Fruit fly (Drosophila melanogaster) whole organism, embryonic: Measurements from ENCODE around the gene CG6709.

Experiments
- Asciz ChIP-seq: fragments of 200-800 bp; sonication (Bioruptor generic); optimal IDR thresholded peaks from 2 replicates; lab custom pipeline; 2017; ENCODE audit warnings: missing biosample characterization, mild to moderate bottlenecking, missing genetic modification characterization, missing genetic modification reagents
- CG12659 ChIP-seq: fragments of 200-800 bp; sonication (Bioruptor generic); optimal IDR thresholded peaks from 3 replicates; lab custom pipeline; 2017; ENCODE audit warnings: mild to moderate bottlenecking, missing biosample characterization, missing genetic modification reagents, missing genetic modification characterization
- CG12744 ChIP-seq: fragments of 200-800 bp; sonication (Bioruptor generic); optimal IDR thresholded peaks from 2 replicates; lab custom pipeline; 2016; ENCODE audit warnings: missing biosample characterization, missing genetic modification characterization
- CG13296 ChIP-seq: fragments of 200-800 bp; sonication (Bioruptor generic); optimal IDR thresholded peaks from 3 replicates; lab custom pipeline; 2018; ENCODE audit warnings: missing biosample characterization, mild to moderate bottlenecking, missing genetic modification characterization
- CG1603 ChIP-seq: fragments of 200-800 bp; sonication (Bioruptor generic); optimal IDR thresholded peaks from 2 replicates; lab custom pipeline; 2019; ENCODE audit warnings: missing biosample characterization, mild to moderate bottlenecking, missing genetic modification characterization, moderate library complexity
- CG2199 ChIP-seq: fragments of 200-800 bp; sonication (Bioruptor generic); IDR thresholded peaks from 3 replicates; pipeline ENCODE4 v1.3.6; 2022; ENCODE audit warnings: missing biosample characterization, missing genetic modification characterization
- CG31224 ChIP-seq: fragments of 200-800 bp; sonication (Bioruptor generic); IDR thresholded peaks from 2 replicates; pipeline ENCODE4 v1.3.6; 2022; ENCODE audit warnings: missing biosample characterization, missing genetic modification characterization
- CG31441 ChIP-seq: fragments of 200-800 bp; sonication (Bioruptor generic); IDR thresholded peaks from 2 replicates; pipeline ENCODE4 v1.3.6; 2022; ENCODE audit warnings: missing biosample characterization, missing genetic modification characterization
- CG3847 ChIP-seq: fragments of 200-800 bp; sonication (Bioruptor generic); IDR thresholded peaks from 2 replicates; pipeline ENCODE4 v1.3.6; 2022; ENCODE audit warnings: missing biosample characterization, missing genetic modification characterization
- CG4424 ChIP-seq: fragments of 200-800 bp; sonication (Bioruptor generic); optimal IDR thresholded peaks from 3 replicates; lab custom pipeline; 2016; ENCODE audit warnings: missing biosample characterization, missing genetic modification characterization
- CG4730 ChIP-seq: fragments of 200-800 bp; sonication (Bioruptor generic); IDR thresholded peaks from 2 replicates; pipeline ENCODE4 v1.3.6; 2022; ENCODE audit warnings: missing biosample characterization, missing genetic modification characterization
- CHES-1-like ChIP-seq: fragments of 200-800 bp; sonication (Bioruptor generic); optimal IDR thresholded peaks from 2 replicates; lab custom pipeline; 2016; ENCODE audit warnings: missing biosample characterization, missing genetic modification characterization
- D ChIP-seq, 2 experiments: fragments of 200-800 bp in 1 of 2; fragments of >200 bp in 1 of 2; sonication (Bioruptor generic) in 1 of 2; optimal IDR thresholded peaks; 2 replicates in 1 of 2; 3 replicates in 1 of 2; lab custom pipeline; 2017; ENCODE audit warnings: mild to moderate bottlenecking in 1 of 2, missing biosample characterization in 1 of 2, missing genetic modification characterization in 1 of 2, missing genetic modification reagents in 1 of 2
- Deaf1 ChIP-seq: fragments of 200-800 bp; optimal IDR thresholded peaks from 3 replicates; lab custom pipeline; 2019; ENCODE audit warnings: missing biosample characterization, mild to moderate bottlenecking, missing genetic modification characterization, moderate library complexity
- Dref ChIP-seq: fragments of 200-800 bp; sonication (Bioruptor generic); IDR thresholded peaks from 2 replicates; pipeline ENCODE4 v1.3.6; 2022; ENCODE audit warnings: missing biosample characterization, missing genetic modification characterization
- E2f1 ChIP-seq: fragments of 200-800 bp; sonication (Bioruptor generic); IDR thresholded peaks from 2 replicates; pipeline ENCODE4 v1.3.6; 2022; ENCODE audit warnings: missing biosample characterization, missing genetic modification characterization
- HmgZ ChIP-seq: fragments of 200-800 bp; sonication (Bioruptor generic); optimal IDR thresholded peaks from 2 replicates; lab custom pipeline; 2018; ENCODE audit warnings: missing biosample characterization, mild to moderate bottlenecking, missing genetic modification characterization
- Hr3 ChIP-seq: fragments of 200-800 bp; sonication (Bioruptor generic); optimal IDR thresholded peaks from 3 replicates; lab custom pipeline; 2016; ENCODE audit warnings: missing biosample characterization, missing genetic modification characterization
- Hr78 ChIP-seq, 2 experiments: fragments of 200-800 bp in 1 of 2; fragments of >200 bp in 1 of 2; sonication (Bioruptor generic) in 1 of 2; optimal IDR thresholded peaks; 2 replicates each; lab custom pipeline; 2017 to 2019; ENCODE audit warnings: missing biosample characterization in 2 of 2, missing genetic modification characterization in 2 of 2, mild to moderate bottlenecking in 1 of 2, moderate library complexity in 1 of 2
- Lim3 ChIP-seq: fragments of 200-800 bp; sonication (Bioruptor generic); IDR thresholded peaks from 2 replicates; pipeline ENCODE4 v1.3.6; 2022; ENCODE audit warnings: missing biosample characterization, missing genetic modification characterization
- Lpt ChIP-seq: fragments of >200 bp; optimal IDR thresholded peaks from 2 replicates; lab custom pipeline; 2018; ENCODE audit warnings: missing biosample characterization, missing genetic modification characterization
- MBD-R2 ChIP-seq: fragments of 200-800 bp; sonication (Bioruptor generic); IDR thresholded peaks from 2 replicates; pipeline ENCODE4 v1.3.6; 2022; ENCODE audit warnings: missing biosample characterization, missing genetic modification characterization
- Mes4 ChIP-seq: fragments of 200-800 bp; sonication (Bioruptor generic); optimal IDR thresholded peaks from 2 replicates; lab custom pipeline; 2016; ENCODE audit warnings: missing biosample characterization, missing genetic modification characterization
- Nf-YA ChIP-seq: fragments of 200-800 bp; sonication (Bioruptor generic); IDR thresholded peaks from 2 replicates; pipeline ENCODE4 v1.3.6; 2022; ENCODE audit warnings: missing biosample characterization, missing genetic modification characterization
- Nf-YC ChIP-seq: fragments of 200-800 bp; optimal IDR thresholded peaks from 3 replicates; lab custom pipeline; 2019; ENCODE audit warnings: missing biosample characterization, mild to moderate bottlenecking, missing genetic modification characterization, moderate library complexity
- Side ChIP-seq: fragments of 200-800 bp; sonication (Bioruptor generic); optimal IDR thresholded peaks from 2 replicates; lab custom pipeline; 2016; ENCODE audit warnings: missing biosample characterization, missing genetic modification characterization
- Spps ChIP-seq: fragments of 200-800 bp; sonication (Bioruptor generic); optimal IDR thresholded peaks from 2 replicates; lab custom pipeline; 2018; ENCODE audit warnings: missing biosample characterization, mild to moderate bottlenecking, missing genetic modification characterization
- Tbp ChIP-seq: fragments of >200 bp; optimal IDR thresholded peaks from 2 replicates; lab custom pipeline; 2018; ENCODE audit warnings: missing biosample characterization, missing genetic modification characterization
- ash1 ChIP-seq: fragments of 200-800 bp; sonication (Bioruptor generic); optimal IDR thresholded peaks from 2 replicates; lab custom pipeline; 2018; ENCODE audit warnings: missing biosample characterization, mild to moderate bottlenecking, missing genetic modification characterization
- caup ChIP-seq: fragments of 200-800 bp; sonication (Bioruptor generic); optimal IDR thresholded peaks from 3 replicates; lab custom pipeline; 2017; ENCODE audit warnings: missing biosample characterization, mild to moderate bottlenecking, missing genetic modification characterization, moderate library complexity; ENCODE audit not compliant: severe bottlenecking
- danr ChIP-seq: fragments of 200-800 bp; sonication (Bioruptor generic); IDR thresholded peaks from 2 replicates; pipeline ENCODE4 v1.3.6; 2022; ENCODE audit warnings: missing biosample characterization, missing genetic modification characterization
- dmrt11E ChIP-seq: fragments of 200-800 bp; sonication (Bioruptor generic); optimal IDR thresholded peaks from 3 replicates; lab custom pipeline; 2018; ENCODE audit warnings: missing biosample characterization, mild to moderate bottlenecking, missing genetic modification characterization, moderate library complexity
- emc ChIP-seq: fragments of 200-800 bp; sonication (Bioruptor generic); optimal IDR thresholded peaks from 2 replicates; lab custom pipeline; 2016; ENCODE audit warnings: missing biosample characterization, missing genetic modification characterization
- inv ChIP-seq: fragments of 200-800 bp; sonication (Bioruptor generic); IDR thresholded peaks from 2 replicates; pipeline ENCODE4 v1.3.6; 2022; ENCODE audit warnings: missing biosample characterization, missing genetic modification characterization; ENCODE audit not compliant: partially characterized antibody
- lmd ChIP-seq: fragments of 200-800 bp; sonication (Bioruptor generic); IDR thresholded peaks from 2 replicates; pipeline ENCODE4 v1.3.6; 2022; ENCODE audit warnings: missing biosample characterization, missing genetic modification characterization
- lola ChIP-seq, 3 experiments: fragments of >200 bp in 2 of 3; fragments of 200-800 bp in 1 of 3; sonication (Bioruptor generic) in 1 of 3; optimal IDR thresholded peaks; 2 replicates each; lab custom pipeline; 2017 to 2019; ENCODE audit warnings: missing biosample characterization in 3 of 3, missing genetic modification characterization in 3 of 3, mild to moderate bottlenecking in 1 of 3, moderate library complexity in 1 of 3
- odd ChIP-seq: fragments of 200-800 bp; sonication (Bioruptor generic); optimal IDR thresholded peaks from 2 replicates; lab custom pipeline; 2017; ENCODE audit warnings: missing biosample characterization, mild to moderate bottlenecking, missing genetic modification characterization
- peb ChIP-seq: fragments of 200-800 bp; sonication (Bioruptor generic); IDR thresholded peaks from 2 replicates; pipeline ENCODE4 v1.3.6; 2022; ENCODE audit warnings: missing biosample characterization, missing genetic modification characterization
- phol ChIP-seq: fragments of 200-800 bp; sonication (Bioruptor generic); optimal IDR thresholded peaks from 3 replicates; lab custom pipeline; 2018; ENCODE audit warnings: missing biosample characterization, mild to moderate bottlenecking, missing genetic modification characterization, moderate library complexity
- prd ChIP-seq, 3 experiments: fragments of >200 bp in 2 of 3; fragments of 200-800 bp in 1 of 3; sonication (Bioruptor generic) in 1 of 3; optimal IDR thresholded peaks in 2 of 3; IDR thresholded peaks in 1 of 3; 2 replicates in 2 of 3; 3 replicates in 1 of 3; pipeline versions ENCODE4 v1.3.6 to Lab custom; 2017 to 2022; ENCODE audit warnings: missing biosample characterization in 1 of 3, missing genetic modification characterization in 1 of 3
- row ChIP-seq: fragments of 200-800 bp; sonication (Bioruptor generic); IDR thresholded peaks from 3 replicates; pipeline ENCODE4 v1.3.6; 2022; ENCODE audit warnings: missing biosample characterization, missing genetic modification characterization
- seq ChIP-seq: fragments of 200-800 bp; sonication (Bioruptor generic); IDR thresholded peaks from 2 replicates; pipeline ENCODE4 v1.3.6; 2022; ENCODE audit warnings: missing biosample characterization, missing genetic modification characterization
- shn ChIP-seq: fragments of 200-800 bp; sonication (Bioruptor generic); optimal IDR thresholded peaks from 3 replicates; lab custom pipeline; 2016; ENCODE audit warnings: missing biosample characterization, missing genetic modification characterization
- slp2 ChIP-seq: fragments of 200-800 bp; sonication (Bioruptor generic); optimal IDR thresholded peaks from 2 replicates; lab custom pipeline; 2016; ENCODE audit warnings: missing biosample characterization, missing genetic modification characterization
- sug ChIP-seq: fragments of 200-800 bp; optimal IDR thresholded peaks from 2 replicates; lab custom pipeline; 2019; ENCODE audit warnings: missing biosample characterization, mild to moderate bottlenecking, missing genetic modification characterization, moderate library complexity
- tap ChIP-seq: fragments of 200-800 bp; optimal IDR thresholded peaks from 3 replicates; lab custom pipeline; 2019; ENCODE audit warnings: missing biosample characterization, mild to moderate bottlenecking, missing genetic modification characterization, moderate library complexity
- twi ChIP-seq: fragments of 200-800 bp; optimal IDR thresholded peaks from 2 replicates; lab custom pipeline; 2019; ENCODE audit warnings: missing biosample characterization, mild to moderate bottlenecking, missing genetic modification characterization, moderate library complexity
- unc-4 ChIP-seq: fragments of 200-800 bp; sonication (Bioruptor generic); IDR thresholded peaks from 2 replicates; pipeline ENCODE4 v1.3.6; 2022; ENCODE audit warnings: missing biosample characterization, missing genetic modification characterization; ENCODE audit not compliant: partially characterized antibody
- yki ChIP-seq: fragments of >200 bp; optimal IDR thresholded peaks from 3 replicates; lab custom pipeline; 2018

CG6709 gene

dm6 chr3L:9864275-9865052, 30.1 kb downstream of the CG6709 start, which contains the start of the genes iPLA2-VIA and Ciz1 (continued):
- TF ChIP-seq Mes4 (GFP tag; lab: Kevin White, UChicago) (no peak), CG2199 (0 out of 3 replicates have a peak, but pooled peaks have one; percentile 73), tap (tag; lab: Kevin White, UChicago) (no peak), Lim3 (no peak), CG12744 (GFP tag; lab: Kevin White, UChicago) (no peak), shn (GFP tag; lab: Kevin White, UChicago) (no peak), inv (GFP tag; lab: Robert Waterston, UW) (peak; percentile 72), Side (GFP tag; lab: Kevin White, UChicago) (peak; percentile 13), CG31441 (GFP tag; lab: Robert Waterston, UW) (no peak), slp2 (no peak), CG13296 (GFP tag; lab: Kevin White, UChicago) (no peak), CG31224 (GFP tag; lab: Robert Waterston, UW) (no peak), Deaf1 (tag; lab: Kevin White, UChicago) (no peak), seq (GFP tag; lab: Robert Waterston, UW) (no peak), MBD-R2 (GFP tag; lab: Robert Waterston, UW) (peak; percentile 53), danr (GFP tag; lab: Robert Waterston, UW) (no peak), HmgZ (tag; lab: Kevin White, UChicago) (peak; percentile 8), CG1603 (no peak), E2f1 (GFP tag; lab: Robert Waterston, UW) (no peak), Nf-YC (tag; lab: Kevin White, UChicago) (peak; percentile 50), lmd (GFP tag; lab: Robert Waterston, UW) (no peak), Asciz (GFP tag; lab: Kevin White, UChicago) (no peak), emc (GFP tag; lab: Kevin White, UChicago) (no peak), Nf-YA (GFP tag; lab: Robert Waterston, UW) (no peak), dmrt11E (no peak), Lpt (GFP tag; lab: Kevin White, UChicago) (no peak), ash1 (no peak), CG12659 (GFP tag; lab: Kevin White, UChicago) (peak; percentile 84), Hr78 (GFP tag; optimal IDR thresholded peaks at IDR 0.05; lab: Kevin White, UChicago) (no peak), CG4730 (no peak), yki (lab: Kevin White, UChicago) (no peak), CHES-1-like (GFP tag; lab: Kevin White, UChicago) (no peak), lola (GFP tag; optimal IDR thresholded peaks at IDR 0.05; lab: Kevin White, UChicago) (peak in 1 of 3 experiments; percentile 12), peb (GFP tag; lab: Robert Waterston, UW) (no peak), prd (optimal IDR thresholded peaks at IDR 0.05; lab: Kevin White, UChicago) (no peak), prd (GFP tag; IDR thresholded peaks at IDR 0.05; lab: Robert Waterston, UW) (peak; percentile 45; the same call in 1 of the 3 replicates), caup (GFP tag; lab: Kevin White, UChicago) (no peak), Hr3 (GFP tag; lab: Kevin White, UChicago) (peak; percentile 14), CG4424 (GFP tag; lab: Kevin White, UChicago) (peak; percentile 32), D (optimal IDR thresholded peaks at IDR 0.05; lab: Kevin White, UChicago) (no peak), D (GFP tag; optimal IDR thresholded peaks at IDR 0.05; lab: Kevin White, UChicago) (no peak), row (peak; percentile 72), phol (peak; percentile 97), unc-4 (peak; percentile 79), odd (GFP tag; lab: Kevin White, UChicago) (no peak), CG3847 (no peak), Spps (tag; lab: Kevin White, UChicago) (no peak), Tbp (GFP tag; lab: Kevin White, UChicago) (no peak), sug (tag; lab: Kevin White, UChicago) (no peak), Dref (GFP tag; lab: Robert Waterston, UW) (peak; percentile 71), twi (tag; lab: Kevin White, UChicago) (no peak)
